Worm (Caenorhabditis elegans) whole organism, young adult: Measurements from ENCODE around the gene C46F2.1.

Experiments used
- C06A6.2 ChIP-seq: fragments of 200-800 bp; sonication (Bioruptor generic); conservative IDR thresholded peaks from 2 replicates; pipeline ENCODE4 v1.3.6; 2022; ENCODE audit warnings: missing genetic modification characterization, missing compliant biosample characterization
- C17E4.6 ChIP-seq: fragments of 200-800 bp; sonication (Bioruptor generic); IDR thresholded peaks from 2 replicates; pipeline ENCODE4 v1.3.6; 2022; ENCODE audit warnings: missing genetic modification reagents, missing genetic modification characterization, missing compliant biosample characterization
- F10E7.11 ChIP-seq: sonication (generic microtip); optimal IDR thresholded peaks from 2 replicates; lab custom pipeline; 2017; ENCODE audit warnings: mild to moderate bottlenecking, missing genetic modification characterization, moderate library complexity, missing compliant biosample characterization
- F22D6.2 ChIP-seq: sonication (generic microtip); optimal IDR thresholded peaks from 2 replicates; lab custom pipeline; 2016; ENCODE audit warnings: mild to moderate bottlenecking, missing genetic modification characterization, missing compliant biosample characterization
- F23B12.7 ChIP-seq: sonication (generic microtip); optimal IDR thresholded peaks from 2 replicates; lab custom pipeline; 2017; ENCODE audit warnings: missing genetic modification characterization, mild to moderate bottlenecking, missing compliant biosample characterization, antibody characterized with exemption, moderate library complexity; ENCODE audit not compliant: insufficient read depth
- F33H1.4 ChIP-seq: fragments of 200-800 bp; sonication (Bioruptor generic); IDR thresholded peaks from 2 replicates; pipeline ENCODE4 v1.3.6; 2022; ENCODE audit warnings: missing genetic modification reagents, missing genetic modification characterization, missing compliant biosample characterization
- F37B4.10 ChIP-seq: fragments of 200-800 bp; sonication (Bioruptor generic); IDR thresholded peaks from 2 replicates; pipeline ENCODE4 v1.3.6; 2022; ENCODE audit warnings: missing genetic modification characterization, missing compliant biosample characterization
- F39B2.1 ChIP-seq: fragments of 200-800 bp; sonication (Bioruptor generic); IDR thresholded peaks from 2 replicates; pipeline ENCODE4 v1.3.6; 2022; ENCODE audit warnings: missing genetic modification reagents, missing genetic modification characterization, missing compliant biosample characterization
- Y95B8A.8 ChIP-seq: fragments of 200-800 bp; sonication (Bioruptor generic); IDR thresholded peaks from 2 replicates; pipeline ENCODE4 v1.3.6; 2022; ENCODE audit warnings: missing genetic modification reagents, missing genetic modification characterization, missing compliant biosample characterization
- athp-1 ChIP-seq: sonication (generic microtip); optimal IDR thresholded peaks from 2 replicates; lab custom pipeline; 2017; ENCODE audit warnings: mild to moderate bottlenecking, missing genetic modification characterization, missing compliant biosample characterization
- attf-3 ChIP-seq: fragments of 200-800 bp; sonication (Bioruptor generic); conservative IDR thresholded peaks from 2 replicates; pipeline ENCODE4 v1.3.6; 2022; ENCODE audit warnings: missing genetic modification reagents, missing genetic modification characterization, missing compliant biosample characterization
- attf-5 ChIP-seq: fragments of 200-800 bp; sonication (Bioruptor generic); optimal IDR thresholded peaks from 2 replicates; lab custom pipeline; 2018; ENCODE audit warnings: mild to moderate bottlenecking, missing genetic modification characterization, missing compliant biosample characterization
- cebp-1 ChIP-seq, 2 experiments: fragments of 200-800 bp in 1 of 2; sonication (Bioruptor generic) in 1 of 2; sonication (generic microtip) in 1 of 2; IDR thresholded peaks in 1 of 2; optimal IDR thresholded peaks in 1 of 2; 2 replicates each; pipeline versions ENCODE4 v1.3.6 to Lab custom; 2017 to 2022; ENCODE audit warnings: missing compliant biosample characterization in 2 of 2, missing genetic modification characterization in 2 of 2, mild to moderate bottlenecking in 1 of 2, missing genetic modification reagents in 1 of 2, moderate library complexity in 1 of 2
- cebp-2 ChIP-seq: fragments of 200-800 bp; sonication (Bioruptor generic); IDR thresholded peaks from 2 replicates; pipeline ENCODE4 v1.3.6; 2022; ENCODE audit warnings: missing genetic modification characterization, missing compliant biosample characterization
- ceh-100 ChIP-seq: fragments of 200-800 bp; sonication (Bioruptor generic); IDR thresholded peaks from 2 replicates; pipeline ENCODE4 v1.3.6; 2022; ENCODE audit warnings: missing genetic modification reagents, missing genetic modification characterization, missing compliant biosample characterization
- ceh-27 ChIP-seq: fragments of 200-800 bp; sonication (Bioruptor generic); optimal IDR thresholded peaks from 2 replicates; lab custom pipeline; 2018; ENCODE audit warnings: mild to moderate bottlenecking, missing genetic modification characterization, moderate library complexity, missing compliant biosample characterization
- ceh-40 ChIP-seq: fragments of 200-800 bp; sonication (Bioruptor generic); IDR thresholded peaks from 2 replicates; pipeline ENCODE4 v1.3.6; 2022; ENCODE audit warnings: missing genetic modification characterization, missing compliant biosample characterization
- ceh-91 ChIP-seq: fragments of 200-800 bp; sonication (Bioruptor generic); IDR thresholded peaks from 2 replicates; pipeline ENCODE4 v1.3.6; 2022; ENCODE audit warnings: missing genetic modification reagents, missing genetic modification characterization, missing compliant biosample characterization
- dox-1 ChIP-seq: fragments of 200-800 bp; sonication (Bioruptor generic); IDR thresholded peaks from 2 replicates; pipeline ENCODE4 v1.3.6; 2022; ENCODE audit warnings: missing genetic modification reagents, missing genetic modification characterization, missing compliant biosample characterization
- ekl-4 ChIP-seq: fragments of 200-800 bp; sonication (Bioruptor generic); IDR thresholded peaks from 2 replicates; pipeline ENCODE4 v1.3.6; 2022; ENCODE audit warnings: missing genetic modification reagents, missing genetic modification characterization, missing compliant biosample characterization
- fkh-3 ChIP-seq: sonication (generic microtip); optimal IDR thresholded peaks from 2 replicates; lab custom pipeline; 2016; ENCODE audit warnings: mild to moderate bottlenecking, missing genetic modification characterization, missing compliant biosample characterization
- gei-17 ChIP-seq: fragments of 200-800 bp; sonication (Bioruptor generic); optimal IDR thresholded peaks from 2 replicates; lab custom pipeline; 2018; ENCODE audit warnings: mild to moderate bottlenecking, missing genetic modification characterization, missing compliant biosample characterization
- him-1 ChIP-seq: sonication (generic microtip); optimal IDR thresholded peaks from 2 replicates; lab custom pipeline; 2016; ENCODE audit warnings: missing genotype, missing genetic modification reagents, missing genetic modification characterization, missing compliant biosample characterization
- hlh-12 ChIP-seq: sonication (generic microtip); optimal IDR thresholded peaks from 2 replicates; lab custom pipeline; 2016; ENCODE audit warnings: missing genetic modification characterization, missing compliant biosample characterization
- hmg-20 ChIP-seq: fragments of 200-800 bp; sonication (Bioruptor generic); IDR thresholded peaks from 2 replicates; pipeline ENCODE4 v1.3.6; 2022; ENCODE audit warnings: missing genetic modification reagents, missing genetic modification characterization, missing compliant biosample characterization
- hsf-1 ChIP-seq: fragments of 200-800 bp; sonication (Bioruptor generic); IDR thresholded peaks from 2 replicates; pipeline ENCODE4 v1.3.6; 2022; ENCODE audit warnings: missing genetic modification reagents, missing genetic modification characterization, missing compliant biosample characterization
- lir-1 ChIP-seq: fragments of 200-800 bp; sonication (Bioruptor generic); conservative IDR thresholded peaks from 2 replicates; pipeline ENCODE4 v1.3.6; 2022; ENCODE audit warnings: missing genetic modification reagents, missing genetic modification characterization, missing compliant biosample characterization
- madf-10 ChIP-seq: sonication (generic microtip); optimal IDR thresholded peaks from 2 replicates; lab custom pipeline; 2016; ENCODE audit warnings: mild to moderate bottlenecking, missing genetic modification characterization, missing compliant biosample characterization
- madf-3 ChIP-seq: fragments of 200-800 bp; sonication (Bioruptor generic); IDR thresholded peaks from 2 replicates; pipeline ENCODE4 v1.3.6; 2022; ENCODE audit warnings: missing genetic modification reagents, missing genetic modification characterization, missing compliant biosample characterization
- mcd-1 ChIP-seq: fragments of 200-800 bp; sonication (Bioruptor generic); IDR thresholded peaks from 2 replicates; pipeline ENCODE4 v1.3.6; 2022; ENCODE audit warnings: missing genetic modification reagents, missing genetic modification characterization, missing compliant biosample characterization
- mel-28 ChIP-seq: sonication (generic microtip); optimal IDR thresholded peaks from 2 replicates; lab custom pipeline; 2016; ENCODE audit warnings: borderline replicate concordance, mild to moderate bottlenecking, missing genetic modification characterization, missing compliant biosample characterization
- nfya-1 ChIP-seq: sonication (generic microtip); optimal IDR thresholded peaks from 2 replicates; lab custom pipeline; 2017; ENCODE audit warnings: antibody characterized with exemption, missing compliant biosample characterization, missing genetic modification characterization, borderline replicate concordance; ENCODE audit not compliant: insufficient read depth
- nfyb-1 ChIP-seq: fragments of 200-800 bp; sonication (Bioruptor generic); IDR thresholded peaks from 2 replicates; pipeline ENCODE4 v1.3.6; 2022; ENCODE audit warnings: missing genetic modification reagents, missing genetic modification characterization, missing compliant biosample characterization
- pha-4 ChIP-seq: fragments of 150-350 bp; sonication (generic microtip); optimal IDR thresholded peaks from 2 replicates; lab custom pipeline; 2014; ENCODE audit warnings: missing biosample characterization, missing genetic modification reagents, missing genetic modification characterization
- rcor-1 ChIP-seq: fragments of 200-800 bp; sonication (Bioruptor generic); IDR thresholded peaks from 2 replicates; pipeline ENCODE4 v1.3.6; 2022; ENCODE audit warnings: missing genetic modification reagents, missing genetic modification characterization, missing compliant biosample characterization
- rec-8 ChIP-seq, 2 experiments: sonication (generic microtip); optimal IDR thresholded peaks; 2 replicates each; lab custom pipeline; 2016; ENCODE audit warnings: mild to moderate bottlenecking in 2 of 2, missing genetic modification characterization in 2 of 2, missing genetic modification reagents in 2 of 2, missing genotype in 2 of 2, missing biosample characterization in 1 of 2, missing compliant biosample characterization in 1 of 2, moderate library complexity in 1 of 2
- rpc-1 ChIP-seq, 2 experiments: fragments of 150-350 bp in 1 of 2; sonication (generic microtip) in 1 of 2; optimal IDR thresholded peaks; 2 replicates each; lab custom pipeline; 2014 to 2018; ENCODE audit warnings: missing biosample characterization in 1 of 2, missing genetic modification characterization in 1 of 2, missing genetic modification reagents in 1 of 2, missing genotype in 1 of 2
- snpc-3.4 ChIP-seq: sonication (generic microtip); optimal IDR thresholded peaks from 2 replicates; lab custom pipeline; 2017; ENCODE audit warnings: missing genetic modification characterization, mild to moderate bottlenecking, missing compliant biosample characterization, antibody characterized with exemption, moderate library complexity, missing genotype, missing genetic modification reagents
- somi-1 ChIP-seq: fragments of 200-800 bp; sonication (Bioruptor generic); optimal IDR thresholded peaks from 2 replicates; lab custom pipeline; 2018; ENCODE audit warnings: mild to moderate bottlenecking, missing genetic modification characterization, missing compliant biosample characterization
- tbp1 ChIP-seq: fragments of 200-800 bp; sonication (Bioruptor generic); optimal IDR thresholded peaks from 2 replicates; lab custom pipeline; 2018; ENCODE audit warnings: mild to moderate bottlenecking, missing genetic modification characterization, missing compliant biosample characterization
- unc-130 ChIP-seq: sonication (generic microtip); optimal IDR thresholded peaks from 2 replicates; lab custom pipeline; 2016; ENCODE audit warnings: missing genetic modification reagents, missing genetic modification characterization, missing compliant biosample characterization
- ztf-18 ChIP-seq: sonication (generic microtip); optimal IDR thresholded peaks from 2 replicates; lab custom pipeline; 2016; ENCODE audit warnings: missing genotype, mild to moderate bottlenecking, missing genetic modification characterization, missing compliant biosample characterization
- ztf-22 ChIP-seq: fragments of 200-800 bp; sonication (Bioruptor generic); optimal IDR thresholded peaks from 2 replicates; lab custom pipeline; 2018; ENCODE audit warnings: mild to moderate bottlenecking, missing genetic modification characterization, moderate library complexity, missing compliant biosample characterization
- ztf-25 ChIP-seq: fragments of 200-800 bp; sonication (Bioruptor generic); IDR thresholded peaks from 2 replicates; pipeline ENCODE4 v1.3.6; 2022; ENCODE audit warnings: missing genetic modification reagents, missing genetic modification characterization, missing compliant biosample characterization
- ztf-26 ChIP-seq: sonication (generic microtip); optimal IDR thresholded peaks from 2 replicates; lab custom pipeline; 2017; ENCODE audit warnings: missing genetic modification characterization, missing compliant biosample characterization

Gene C46F2.1

DNA sequence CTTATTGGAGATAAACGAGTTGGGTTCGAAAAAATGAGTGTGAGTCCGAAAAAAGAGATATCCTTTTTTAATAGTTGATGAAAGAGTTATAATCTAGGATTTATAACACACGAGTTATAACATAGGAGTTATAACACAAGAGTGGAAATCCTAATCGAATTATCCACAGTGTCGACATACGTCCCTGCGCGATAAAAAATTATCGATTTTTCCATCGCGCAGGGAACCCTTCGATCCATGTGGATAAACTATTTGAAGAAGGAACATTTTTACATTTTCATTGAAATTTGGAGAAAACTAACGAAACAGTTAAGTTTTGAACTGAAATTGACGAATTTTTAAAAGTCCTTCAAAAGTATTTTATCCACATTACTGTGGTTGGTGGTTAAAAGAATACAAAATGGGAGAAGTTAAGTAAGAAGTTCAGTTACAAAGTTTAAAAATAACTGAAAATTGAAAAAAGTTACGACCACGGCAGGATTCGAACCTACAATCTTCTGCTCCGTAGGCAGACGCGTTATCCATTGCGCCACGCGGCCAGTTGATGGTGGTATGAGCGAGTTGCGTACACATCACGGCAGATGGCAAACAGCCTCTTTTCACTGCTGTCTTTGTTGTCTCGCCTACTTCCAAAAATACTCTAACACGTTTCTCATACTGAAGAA, 41.5 kb upstream of the C46F2.1 start (continued):
- TF ChIP-seq cebp-2 (GFP tag; lab: Robert Waterston, UW) (peak; percentile 95; the same call in 1 of the 2 replicates), lir-1 (GFP tag; lab: Robert Waterston, UW) (peak; percentile 72), rcor-1 (GFP tag; lab: Robert Waterston, UW) (peak; percentile 97), athp-1 (tag; lab: Kevin White, UChicago) (peak; percentile 85), ceh-40 (peak; percentile 85), madf-3 (GFP tag; lab: Robert Waterston, UW) (peak; percentile 86), hlh-12 (no peak), ceh-91 (GFP tag; lab: Robert Waterston, UW) (peak; percentile 36), ceh-27 (GFP tag; lab: Kevin White, UChicago) (peak; percentile 95), unc-130 (GFP tag; lab: Kevin White, UChicago) (no peak), C17E4.6 (GFP tag; lab: Robert Waterston, UW) (peak; percentile 55), nfyb-1 (peak; percentile 98), hsf-1 (no peak), ceh-100 (GFP tag; lab: Robert Waterston, UW) (peak; percentile 55; the same call in 1 of the 2 replicates), attf-3 (GFP tag; lab: Robert Waterston, UW) (no peak; the same call in 1 of the 2 replicates), nfya-1 (tag; lab: Kevin White, UChicago) (no peak), mel-28 (tag; lab: Kevin White, UChicago) (peak; percentile 15), F33H1.4 (no peak; the same call in none of the 2 replicates), ztf-22 (GFP tag; lab: Kevin White, UChicago) (peak; percentile 95), cebp-1 (GFP tag; IDR thresholded peaks at IDR 0.05; lab: Robert Waterston, UW) (peak; percentile 67), cebp-1 (tag; optimal IDR thresholded peaks at IDR 0.05; lab: Kevin White, UChicago) (peak; percentile 97), fkh-3 (tag; lab: Kevin White, UChicago) (peak; percentile 36), ztf-25 (GFP tag; lab: Robert Waterston, UW) (peak; percentile 95), pha-4 (tag; lab: Kevin White, UChicago) (peak; percentile 25), F37B4.10 (GFP tag; lab: Robert Waterston, UW) (0 out of 2 replicates have a peak, but pooled peaks have one; percentile 81), Y95B8A.8 (GFP tag; lab: Robert Waterston, UW) (peak; percentile 50; the same call in 1 of the 2 replicates), ztf-18 (tag; lab: Kevin White, UChicago) (peak; percentile 80), him-1 (tag; lab: Kevin White, UChicago) (peak; percentile 95), attf-5 (GFP tag; lab: Kevin White, UChicago) (peak; percentile 74), somi-1 (peak; percentile 97), tbp1 (peak; percentile 97), rec-8 (tag; optimal IDR thresholded peaks at IDR 0.05; lab: Kevin White, UChicago) (peak; percentile 41 to 74), F10E7.11 (tag; lab: Kevin White, UChicago) (peak; percentile 92), snpc-3.4 (tag; lab: Kevin White, UChicago) (peak; percentile 45), C06A6.2 (GFP tag; lab: Robert Waterston, UW) (peak; percentile 97), hmg-20 (GFP tag; lab: Robert Waterston, UW) (peak; percentile 94), madf-10 (peak; percentile 96), rpc-1 (optimal IDR thresholded peaks at IDR 0.05; lab: Kevin White, UChicago) (peak; percentile 93), rpc-1 (tag; optimal IDR thresholded peaks at IDR 0.05; lab: Kevin White, UChicago) (peak; percentile 98), mcd-1 (GFP tag; lab: Robert Waterston, UW) (peak; percentile 81), F23B12.7 (peak; percentile 97), ztf-26 (peak; percentile 100), dox-1 (GFP tag; lab: Robert Waterston, UW) (peak; percentile 96), gei-17 (GFP tag; lab: Kevin White, UChicago) (peak; percentile 99), F22D6.2 (tag; lab: Kevin White, UChicago) (peak; percentile 96), F39B2.1 (GFP tag; lab: Robert Waterston, UW) (peak; percentile 57; the same call in 1 of the 2 replicates), ekl-4 (peak; percentile 85)
